Worm (Caenorhabditis elegans) whole organism, mixed stage, embryonic: ENCODE results near the gene C07A9.12.
"Not testable (repeated sequence)": the region's sequence is repeated elsewhere in the genome, so short reads cannot be mapped to it uniquely, and the experiment has no call there.

Source experiments
- ces-1 ChIP-seq: fragments of 150-350 bp; optimal IDR thresholded peaks from 2 replicates; lab custom pipeline; 2014; ENCODE audit warnings: missing biosample characterization, missing genetic modification reagents, missing genetic modification characterization
- elt-1 ChIP-seq: sonication (generic microtip); optimal IDR thresholded peaks from 2 replicates; lab custom pipeline; 2017; ENCODE audit warnings: missing genetic modification characterization, mild to moderate bottlenecking, missing compliant biosample characterization, antibody characterized with exemption, moderate library complexity, borderline replicate concordance; ENCODE audit not compliant: insufficient read depth
- lin-13 ChIP-seq: fragments of 150-350 bp; optimal IDR thresholded peaks from 2 replicates; lab custom pipeline; 2014; ENCODE audit warnings: missing biosample characterization, missing genetic modification characterization
- mab-5 ChIP-seq: fragments of 150-350 bp; optimal IDR thresholded peaks from 2 replicates; lab custom pipeline; 2014; ENCODE audit warnings: missing biosample characterization, missing genetic modification characterization
- pha-4 ChIP-seq: fragments of 150-350 bp; optimal IDR thresholded peaks from 2 replicates; lab custom pipeline; 2018; ENCODE audit warnings: missing biosample characterization, missing genetic modification reagents, missing genetic modification characterization
- sem-2 ChIP-seq: fragments of 200-800 bp; sonication (Bioruptor generic); optimal IDR thresholded peaks from 2 replicates; lab custom pipeline; 2018; ENCODE audit warnings: mild to moderate bottlenecking, missing genetic modification characterization, missing compliant biosample characterization
- snpc-4 ChIP-seq: fragments of 150-350 bp; optimal IDR thresholded peaks from 2 replicates; lab custom pipeline; 2014; ENCODE audit warnings: missing biosample characterization, missing genetic modification characterization
- unc-120 ChIP-seq: sonication (generic microtip); optimal IDR thresholded peaks from 2 replicates; lab custom pipeline; 2017; ENCODE audit warnings: missing genetic modification characterization, missing compliant biosample characterization; ENCODE audit not compliant: poor library complexity, severe bottlenecking
- unc-39 ChIP-seq: fragments of 150-350 bp; optimal IDR thresholded peaks from 2 replicates; lab custom pipeline; 2014; ENCODE audit warnings: missing biosample characterization, missing genetic modification characterization
- unc-62 ChIP-seq: fragments of 150-350 bp; optimal IDR thresholded peaks from 2 replicates; lab custom pipeline; 2014; ENCODE audit warnings: missing biosample characterization, missing genetic modification reagents, missing genetic modification characterization

DNA sequence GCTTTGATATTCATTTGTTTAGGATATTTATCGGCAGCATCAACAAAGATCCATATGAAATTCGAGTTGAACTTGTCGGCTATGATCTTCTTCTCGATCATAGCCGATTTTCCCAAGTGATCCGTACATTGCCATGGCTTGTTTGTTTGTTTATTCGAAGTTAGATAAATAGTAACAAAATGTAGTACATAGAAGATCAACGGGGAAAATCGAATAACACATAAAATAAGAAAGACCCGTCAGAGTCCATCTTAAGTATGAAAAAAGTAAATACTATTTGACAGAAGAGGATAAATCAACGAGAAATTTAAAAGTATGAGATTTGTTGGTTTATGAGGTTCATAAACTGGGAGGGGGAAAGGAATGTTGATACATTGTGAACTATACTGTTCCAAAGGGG, 44.6 kb downstream of the C07A9.12 start, which contains the start of gene C07A9.5:
- TF ChIP-seq snpc-4; unc-39; pha-4; lin-13; unc-120 (tag; lab: Kevin White, UChicago); ces-1 (GFP tag; lab: Kevin White, UChicago); elt-1 (tag; lab: Kevin White, UChicago); mab-5 (tag; lab: Kevin White, UChicago); unc-62 (GFP tag; lab: Kevin White, UChicago); sem-2 (GFP tag; lab: Kevin White, UChicago): not testable (repeated sequence)
